Worm (Caenorhabditis elegans): ENCODE data around the gene R11.3.

DNA sequence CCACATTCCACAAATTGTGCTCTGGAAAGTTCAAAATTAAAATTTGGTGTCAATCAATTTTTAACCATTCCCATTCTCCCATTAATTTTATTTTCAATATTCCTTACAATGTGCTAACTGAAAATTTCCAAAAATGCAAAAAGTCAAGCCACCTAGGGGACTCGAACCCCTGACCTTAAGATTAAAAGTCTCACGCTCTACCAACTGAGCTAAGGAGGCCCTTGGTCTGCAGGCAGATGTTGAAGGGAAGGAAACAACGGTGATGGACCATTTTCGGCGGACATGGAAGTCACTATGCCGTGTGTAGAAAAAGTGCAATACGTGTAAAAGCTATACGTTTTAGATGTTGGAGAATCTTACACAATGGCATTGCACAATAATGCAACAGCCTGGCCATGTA lies 18.7 kb upstream of the R11.3 start:
- TF ChIP-seq dve-1 (tag; optimal IDR thresholded peaks at IDR 0.05) (no peak), ceh-24 (tag; optimal IDR thresholded peaks at IDR 0.05) (no peak), nhr-11 (tag; optimal IDR thresholded peaks at IDR 0.05) (no peak), nfya-1 (tag; optimal IDR thresholded peaks at IDR 0.05) (no peak), K09A11.1 (tag; optimal IDR thresholded peaks at IDR 0.05; ENCODE audit: insufficient read depth) (no peak), npax-4 (tag; optimal IDR thresholded peaks at IDR 0.05) (no peak), sox-4 (tag; optimal IDR thresholded peaks at IDR 0.05) (no peak), ceh-34 (tag; optimal IDR thresholded peaks at IDR 0.05) (no peak), lin-11 (tag; optimal IDR thresholded peaks at IDR 0.05) (no peak)
